Fruit fly (Drosophila melanogaster) whole organism, embryonic: ENCODE measurements around the gene Coq5.

Source experiments
- CG10274 ChIP-seq: fragments of 200-800 bp; sonication (Bioruptor generic); optimal IDR thresholded peaks from 3 replicates; lab custom pipeline; 2017; ENCODE audit warnings: missing biosample characterization, mild to moderate bottlenecking, missing genetic modification characterization
- CG12155 ChIP-seq: fragments of 200-800 bp; sonication (Bioruptor generic); optimal IDR thresholded peaks from 3 replicates; lab custom pipeline; 2016; ENCODE audit warnings: missing biosample characterization, missing genetic modification characterization
- CG14667 ChIP-seq: fragments of 200-800 bp; sonication (Bioruptor generic); IDR thresholded peaks from 2 replicates; pipeline ENCODE4 v1.3.6; 2022; ENCODE audit warnings: missing biosample characterization, missing genetic modification characterization
- CG14860 ChIP-seq: fragments of 200-800 bp; sonication (Bioruptor generic); IDR thresholded peaks from 3 replicates; pipeline ENCODE4 v1.3.6; 2022; ENCODE audit warnings: missing biosample characterization, missing genetic modification characterization; ENCODE audit not compliant: partially characterized antibody
- CG1602 ChIP-seq: fragments of 200-800 bp; sonication (Bioruptor generic); optimal IDR thresholded peaks from 3 replicates; lab custom pipeline; 2016; ENCODE audit warnings: missing biosample characterization, missing genetic modification characterization
- CG18764 ChIP-seq: fragments of 200-800 bp; sonication (Bioruptor generic); optimal IDR thresholded peaks from 3 replicates; lab custom pipeline; 2016; ENCODE audit warnings: missing biosample characterization, missing genetic modification characterization
- CG32772 ChIP-seq: fragments of 200-800 bp; sonication (Bioruptor generic); IDR thresholded peaks from 2 replicates; pipeline ENCODE4 v1.3.6; 2022; ENCODE audit warnings: missing biosample characterization, missing genetic modification characterization
- CG4404 ChIP-seq: fragments of 200-800 bp; sonication (Bioruptor generic); IDR thresholded peaks from 2 replicates; pipeline ENCODE4 v1.3.6; 2022; ENCODE audit warnings: missing biosample characterization, missing genetic modification characterization
- CG4820 ChIP-seq: fragments of 200-800 bp; sonication (Bioruptor generic); optimal IDR thresholded peaks from 3 replicates; lab custom pipeline; 2016; ENCODE audit warnings: missing biosample characterization, missing genetic modification characterization
- CG7556 ChIP-seq: fragments of 200-800 bp; sonication (Bioruptor generic); optimal IDR thresholded peaks from 2 replicates; lab custom pipeline; 2017; ENCODE audit warnings: missing biosample characterization, mild to moderate bottlenecking, missing genetic modification characterization
- CG8478 ChIP-seq: fragments of >200 bp; optimal IDR thresholded peaks from 2 replicates; lab custom pipeline; 2018
- D ChIP-seq, 2 experiments: fragments of 200-800 bp in 1 of 2; fragments of >200 bp in 1 of 2; sonication (Bioruptor generic) in 1 of 2; optimal IDR thresholded peaks; 2 replicates in 1 of 2; 3 replicates in 1 of 2; lab custom pipeline; 2017; ENCODE audit warnings: mild to moderate bottlenecking in 1 of 2, missing biosample characterization in 1 of 2, missing genetic modification characterization in 1 of 2, missing genetic modification reagents in 1 of 2
- D19B ChIP-seq: fragments of 200-800 bp; sonication (Bioruptor generic); optimal IDR thresholded peaks from 2 replicates; lab custom pipeline; 2017; ENCODE audit warnings: missing biosample characterization, mild to moderate bottlenecking, missing genetic modification characterization
- Dip3 ChIP-seq: fragments of 200-800 bp; sonication (Bioruptor generic); optimal IDR thresholded peaks from 3 replicates; lab custom pipeline; 2016; ENCODE audit warnings: missing biosample characterization, missing genetic modification characterization
- Doc3 ChIP-seq: fragments of 200-800 bp; sonication (Bioruptor generic); IDR thresholded peaks from 3 replicates; pipeline ENCODE4 v1.3.6; 2022; ENCODE audit warnings: missing biosample characterization, missing genetic modification characterization; ENCODE audit not compliant: partially characterized antibody
- Dp ChIP-seq: fragments of 200-800 bp; sonication (Bioruptor generic); optimal IDR thresholded peaks from 2 replicates; lab custom pipeline; 2018; ENCODE audit warnings: missing biosample characterization, mild to moderate bottlenecking, missing genetic modification characterization, moderate library complexity
- Ets97D ChIP-seq: fragments of 200-800 bp; sonication (Bioruptor generic); optimal IDR thresholded peaks from 3 replicates; lab custom pipeline; 2016; ENCODE audit warnings: missing biosample characterization, missing genetic modification characterization
- Fer1 ChIP-seq: fragments of 200-800 bp; sonication (Bioruptor generic); optimal IDR thresholded peaks from 2 replicates; lab custom pipeline; 2017; ENCODE audit warnings: missing biosample characterization, mild to moderate bottlenecking, missing genetic modification characterization
- Hmr ChIP-seq: fragments of 200-800 bp; sonication (Bioruptor generic); optimal IDR thresholded peaks from 3 replicates; lab custom pipeline; 2017; ENCODE audit warnings: mild to moderate bottlenecking, missing biosample characterization, missing genetic modification reagents, missing genetic modification characterization
- Jarid2 ChIP-seq: fragments of 200-800 bp; sonication (Bioruptor generic); optimal IDR thresholded peaks from 3 replicates; lab custom pipeline; 2017; ENCODE audit warnings: mild to moderate bottlenecking, missing biosample characterization, missing genetic modification reagents, missing genetic modification characterization
- Lpt ChIP-seq: fragments of >200 bp; optimal IDR thresholded peaks from 2 replicates; lab custom pipeline; 2018; ENCODE audit warnings: missing biosample characterization, missing genetic modification characterization
- NC2α ChIP-seq: fragments of 200-800 bp; sonication (Bioruptor generic); optimal IDR thresholded peaks from 2 replicates; lab custom pipeline; 2016; ENCODE audit warnings: missing biosample characterization, missing genetic modification characterization
- NfI ChIP-seq: fragments of 200-800 bp; sonication (Bioruptor generic); optimal IDR thresholded peaks from 3 replicates; lab custom pipeline; 2018; ENCODE audit warnings: missing biosample characterization, mild to moderate bottlenecking, missing genetic modification characterization, moderate library complexity
- Pdp1 ChIP-seq, 2 experiments: fragments of 200-800 bp; sonication (Bioruptor generic); optimal IDR thresholded peaks; 3 replicates each; lab custom pipeline; 2016; ENCODE audit warnings: missing biosample characterization in 2 of 2, missing genetic modification characterization in 2 of 2, mild to moderate bottlenecking in 1 of 2, moderate library complexity in 1 of 2
- Six4 ChIP-seq: fragments of 200-800 bp; sonication (Bioruptor generic); optimal IDR thresholded peaks from 2 replicates; lab custom pipeline; 2016; ENCODE audit warnings: missing biosample characterization, missing genetic modification characterization
- Sox100B ChIP-seq: fragments of 200-800 bp; sonication (Bioruptor generic); optimal IDR thresholded peaks from 3 replicates; lab custom pipeline; 2018; ENCODE audit warnings: missing biosample characterization, mild to moderate bottlenecking, missing genetic modification characterization
- Sox102F ChIP-seq: fragments of 200-800 bp; sonication (Bioruptor generic); optimal IDR thresholded peaks from 2 replicates; lab custom pipeline; 2018; ENCODE audit warnings: missing biosample characterization, mild to moderate bottlenecking, missing genetic modification characterization, moderate library complexity
- Xrp1 ChIP-seq: fragments of 200-800 bp; sonication (Bioruptor generic); IDR thresholded peaks from 2 replicates; pipeline ENCODE4 v1.3.6; 2022; ENCODE audit warnings: missing biosample characterization, missing genetic modification characterization
- YL-1 ChIP-seq: fragments of 200-800 bp; sonication (Bioruptor generic); optimal IDR thresholded peaks from 3 replicates; lab custom pipeline; 2017; ENCODE audit warnings: missing biosample characterization, mild to moderate bottlenecking, missing genetic modification characterization
- amos ChIP-seq: fragments of 200-800 bp; sonication (Bioruptor generic); IDR thresholded peaks from 2 replicates; pipeline ENCODE4 v1.3.6; 2022; ENCODE audit warnings: missing biosample characterization, missing genetic modification characterization; ENCODE audit not compliant: partially characterized antibody
- crp ChIP-seq, 2 experiments: fragments of 200-800 bp; sonication (Bioruptor generic); optimal IDR thresholded peaks; 2 replicates in 1 of 2; 3 replicates in 1 of 2; lab custom pipeline; 2017; ENCODE audit warnings: missing biosample characterization in 2 of 2, missing genetic modification characterization in 2 of 2, mild to moderate bottlenecking in 1 of 2, moderate library complexity in 1 of 2
- dati ChIP-seq: fragments of 200-800 bp; sonication (Bioruptor generic); IDR thresholded peaks from 2 replicates; pipeline ENCODE4 v1.3.6; 2022; ENCODE audit warnings: missing biosample characterization, missing genetic modification characterization
- fd3F ChIP-seq: fragments of 200-800 bp; sonication (Bioruptor generic); optimal IDR thresholded peaks from 2 replicates; lab custom pipeline; 2018; ENCODE audit warnings: missing biosample characterization, mild to moderate bottlenecking, missing genetic modification characterization, moderate library complexity
- fd96Cb ChIP-seq: fragments of 200-800 bp; sonication (Bioruptor generic); optimal IDR thresholded peaks from 2 replicates; lab custom pipeline; 2018; ENCODE audit warnings: missing biosample characterization, mild to moderate bottlenecking, missing genetic modification characterization, moderate library complexity
- grn ChIP-seq: fragments of 200-800 bp; sonication (Bioruptor generic); optimal IDR thresholded peaks from 3 replicates; lab custom pipeline; 2017; ENCODE audit warnings: missing biosample characterization, missing genetic modification characterization
- gsb ChIP-seq: fragments of 200-800 bp; sonication (Bioruptor generic); IDR thresholded peaks from 2 replicates; pipeline ENCODE4 v1.3.6; 2022; ENCODE audit warnings: missing biosample characterization, missing genetic modification characterization
- ham ChIP-seq: fragments of 200-800 bp; sonication (Bioruptor generic); IDR thresholded peaks from 2 replicates; pipeline ENCODE4 v1.3.6; 2022; ENCODE audit warnings: missing biosample characterization, missing genetic modification characterization
- hb ChIP-seq: fragments of 200-800 bp; sonication (Bioruptor generic); IDR thresholded peaks from 3 replicates; pipeline ENCODE4 v1.3.6; 2022; ENCODE audit warnings: missing biosample characterization, missing genetic modification characterization; ENCODE audit not compliant: partially characterized antibody
- jigr1 ChIP-seq: fragments of 200-800 bp; sonication (Bioruptor generic); IDR thresholded peaks from 3 replicates; pipeline ENCODE4 v1.3.6; 2022; ENCODE audit warnings: missing biosample characterization, missing genetic modification characterization
- kah ChIP-seq: fragments of 200-800 bp; sonication (Bioruptor generic); optimal IDR thresholded peaks from 2 replicates; lab custom pipeline; 2018; ENCODE audit warnings: missing biosample characterization, mild to moderate bottlenecking, missing genetic modification characterization
- mam ChIP-seq: fragments of 200-800 bp; sonication (Bioruptor generic); optimal IDR thresholded peaks from 3 replicates; lab custom pipeline; 2016; ENCODE audit warnings: missing biosample characterization, missing genetic modification characterization
- mld ChIP-seq: fragments of 200-800 bp; sonication (Bioruptor generic); IDR thresholded peaks from 3 replicates; pipeline ENCODE4 v1.3.6; 2022; ENCODE audit warnings: missing biosample characterization, missing genetic modification characterization; ENCODE audit not compliant: partially characterized antibody
- oc ChIP-seq: fragments of 200-800 bp; sonication (Bioruptor generic); optimal IDR thresholded peaks from 2 replicates; lab custom pipeline; 2018; ENCODE audit warnings: missing biosample characterization, mild to moderate bottlenecking, missing genetic modification characterization, moderate library complexity
- ranshi ChIP-seq: fragments of 200-800 bp; sonication (Bioruptor generic); IDR thresholded peaks from 2 replicates; pipeline ENCODE4 v1.3.6; 2022; ENCODE audit warnings: missing biosample characterization, missing genetic modification characterization
- sens-2 ChIP-seq: fragments of 200-800 bp; sonication (Bioruptor generic); IDR thresholded peaks from 2 replicates; pipeline ENCODE4 v1.3.6; 2022; ENCODE audit warnings: missing biosample characterization, missing genetic modification characterization
- sim ChIP-seq: fragments of 200-800 bp; sonication (Bioruptor generic); IDR thresholded peaks from 2 replicates; pipeline ENCODE4 v1.3.6; 2022; ENCODE audit warnings: missing biosample characterization, missing genetic modification characterization
- sug ChIP-seq: fragments of 200-800 bp; optimal IDR thresholded peaks from 2 replicates; lab custom pipeline; 2019; ENCODE audit warnings: missing biosample characterization, mild to moderate bottlenecking, missing genetic modification characterization, moderate library complexity
- unpg ChIP-seq: fragments of 200-800 bp; sonication (Bioruptor generic); optimal IDR thresholded peaks from 3 replicates; lab custom pipeline; 2018; ENCODE audit warnings: missing biosample characterization, mild to moderate bottlenecking, missing genetic modification characterization, moderate library complexity
- z ChIP-seq: fragments of 200-800 bp; sonication (Bioruptor generic); IDR thresholded peaks from 3 replicates; pipeline ENCODE4 v1.3.6; 2022; ENCODE audit warnings: missing biosample characterization, missing genetic modification characterization
- zen ChIP-seq: fragments of 200-800 bp; sonication (Bioruptor generic); optimal IDR thresholded peaks from 3 replicates; lab custom pipeline; 2018; ENCODE audit warnings: missing biosample characterization, mild to moderate bottlenecking, missing genetic modification characterization, moderate library complexity

Coq5 gene

DNA sequence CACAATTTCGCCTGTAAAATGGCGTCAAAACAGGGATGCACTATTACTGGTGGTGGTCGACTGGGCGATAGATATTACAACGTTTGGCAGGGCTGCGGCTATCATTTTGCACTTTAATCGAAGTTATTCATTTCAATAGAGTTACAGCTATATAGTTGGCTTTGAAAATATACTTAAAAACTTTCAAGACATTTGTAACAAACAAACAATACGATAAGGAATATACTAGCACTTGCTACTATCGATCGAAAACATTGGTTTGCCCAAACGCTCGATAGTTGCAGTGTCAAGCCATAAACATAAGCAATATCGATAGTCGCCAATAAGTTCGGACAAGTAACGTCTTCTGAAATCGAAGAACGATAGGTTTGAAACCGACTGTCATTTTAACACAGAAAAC, 34.9 kb downstream of the Coq5 start, which contains the start of the genes Bap60 and CG12096 (continued):
- TF ChIP-seq ranshi (GFP tag; lab: Robert Waterston, UW), result peak; percentile 50; the same call in 1 of the 2 replicates
- peak; percentile 46 for TF ChIP-seq CG18764 (GFP tag; lab: Kevin White, UChicago)
- peak; percentile 86 for TF ChIP-seq sug (tag; lab: Kevin White, UChicago)
- peak in 1 of 2 experiments; percentile 82 for TF ChIP-seq Pdp1 (GFP tag; optimal IDR thresholded peaks at IDR 0.05; lab: Kevin White, UChicago)
- peak; percentile 86 for TF ChIP-seq mam (GFP tag; lab: Kevin White, UChicago)
- peak; percentile 37 for TF ChIP-seq zen (tag; lab: Kevin White, UChicago)
- TF ChIP-seq Doc3 (GFP tag; lab: Robert Waterston, UW), result peak; percentile 90
- no peak for TF ChIP-seq Lpt (GFP tag; lab: Kevin White, UChicago)
- TF ChIP-seq CG4404, result peak; percentile 67
- no peak for TF ChIP-seq kah (GFP tag; lab: Kevin White, UChicago)
- peak; percentile 73 for TF ChIP-seq CG12155 (GFP tag; lab: Kevin White, UChicago)
- no peak for TF ChIP-seq CG10274 (GFP tag; lab: Kevin White, UChicago)
- TF ChIP-seq D (optimal IDR thresholded peaks at IDR 0.05; lab: Kevin White, UChicago), result no peak
- TF ChIP-seq D (GFP tag; optimal IDR thresholded peaks at IDR 0.05; lab: Kevin White, UChicago), result peak; percentile 6
- TF ChIP-seq NC2α (GFP tag; lab: Kevin White, UChicago), result no peak
- TF ChIP-seq CG1602 (GFP tag; lab: Kevin White, UChicago), result peak; percentile 62
- no peak for TF ChIP-seq CG8478 (lab: Kevin White, UChicago)
- TF ChIP-seq crp (GFP tag; optimal IDR thresholded peaks at IDR 0.05; lab: Kevin White, UChicago), result peak in 1 of 2 experiments; percentile 45
- TF ChIP-seq Ets97D (GFP tag; lab: Kevin White, UChicago), result peak; percentile 87
- peak; percentile 80 for TF ChIP-seq Dip3 (GFP tag; lab: Kevin White, UChicago)
- peak; percentile 47; the same call in 1 of the 2 replicates for TF ChIP-seq Xrp1 (GFP tag; lab: Robert Waterston, UW)
- peak; percentile 71 for TF ChIP-seq unpg
- 0 out of 2 replicates have a peak, but pooled peaks have one; percentile 28 for TF ChIP-seq ham (GFP tag; lab: Robert Waterston, UW)
- TF ChIP-seq CG4820 (GFP tag; lab: Kevin White, UChicago), result peak; percentile 65
- no peak for TF ChIP-seq oc
- peak; percentile 51 for TF ChIP-seq fd3F (GFP tag; lab: Kevin White, UChicago)
- TF ChIP-seq D19B (GFP tag; lab: Kevin White, UChicago), result no peak
- TF ChIP-seq fd96Cb (tag; lab: Kevin White, UChicago), result peak; percentile 56
- peak; percentile 65 for TF ChIP-seq Sox102F (GFP tag; lab: Kevin White, UChicago)
- peak; percentile 39 for TF ChIP-seq Six4
- no peak for TF ChIP-seq jigr1 (GFP tag; lab: Robert Waterston, UW)
- peak; percentile 70 for TF ChIP-seq Fer1
- peak; percentile 39 for TF ChIP-seq Dp (GFP tag; lab: Kevin White, UChicago)
- TF ChIP-seq Hmr (GFP tag; lab: Kevin White, UChicago), result no peak
- TF ChIP-seq CG14667 (GFP tag; lab: Robert Waterston, UW), result peak; percentile 54
- TF ChIP-seq NfI (GFP tag; lab: Kevin White, UChicago), result peak; percentile 74
- peak; percentile 81 for TF ChIP-seq amos (GFP tag; lab: Robert Waterston, UW)
- peak; percentile 94 for TF ChIP-seq CG14860 (GFP tag; lab: Robert Waterston, UW)
- no peak for TF ChIP-seq sens-2 (GFP tag; lab: Robert Waterston, UW)
- TF ChIP-seq YL-1, result peak; percentile 82
- TF ChIP-seq sim (GFP tag; lab: Robert Waterston, UW), result no peak
- TF ChIP-seq Sox100B (GFP tag; lab: Kevin White, UChicago), result no peak
- 0 out of 2 replicates have a peak, but pooled peaks have one; percentile 16 for TF ChIP-seq CG32772 (GFP tag; lab: Robert Waterston, UW)
- TF ChIP-seq hb (GFP tag; lab: Robert Waterston, UW), result peak; percentile 87
- TF ChIP-seq gsb (GFP tag; lab: Robert Waterston, UW), result no peak
- TF ChIP-seq grn (GFP tag; lab: Kevin White, UChicago), result no peak
- TF ChIP-seq mld (GFP tag; lab: Robert Waterston, UW), result peak; percentile 88; the same call in 2 of the 3 replicates
- no peak for TF ChIP-seq z (GFP tag; lab: Robert Waterston, UW)
- peak; percentile 60 for TF ChIP-seq CG7556
- peak; percentile 9 for TF ChIP-seq Jarid2 (GFP tag; lab: Kevin White, UChicago)
- TF ChIP-seq dati (GFP tag; lab: Robert Waterston, UW), result no peak
